Worm (Caenorhabditis elegans): ENCODE data around the gene ZC239.21.

DNA sequence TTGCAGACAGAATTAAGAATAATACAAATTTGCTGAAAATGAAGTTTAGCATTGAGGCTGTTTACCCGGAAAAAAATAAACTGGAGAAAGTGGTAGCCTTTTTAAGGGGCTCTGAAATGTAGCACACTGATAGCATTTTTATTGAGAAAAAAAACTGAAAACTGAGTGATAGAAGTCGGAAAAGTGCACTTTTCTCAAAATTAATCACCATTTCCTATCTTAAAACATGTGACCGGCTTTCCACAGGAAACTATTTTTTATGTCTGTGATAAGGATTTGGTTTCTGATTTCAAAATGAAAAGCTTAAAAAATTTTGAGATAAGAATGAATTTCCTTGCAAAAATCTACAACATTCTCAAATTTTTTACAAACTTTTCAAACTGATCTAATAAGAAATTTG, 14.0 kb downstream of the ZC239.21 start, which contains the start of gene ZC239.22:
- TF ChIP-seq flt-1 (GFP tag; IDR thresholded peaks at IDR 0.05) = no peak
- TF ChIP-seq klf-2 (GFP tag; conservative IDR thresholded peaks at IDR 0.05) = no peak
- TF ChIP-seq cog-1 (tag; optimal IDR thresholded peaks at IDR 0.05) = no peak
- TF ChIP-seq med-1 (GFP tag; optimal IDR thresholded peaks at IDR 0.05; ENCODE audit: insufficient read depth) = no peak
- TF ChIP-seq tab-1 (GFP tag; IDR thresholded peaks at IDR 0.05) = no peak

All from whole organism, midembryonic.